Fruit fly (Drosophila melanogaster) S2 (cell line): ENCODE measurements around the gene Acbp4.

Experiments used
- CG8478 ChIP-seq: fragments of >200 bp; optimal IDR thresholded peaks from 2 replicates; lab custom pipeline; 2018
- CTCF ChIP-seq, 2 experiments: fragments of >200 bp; optimal IDR thresholded peaks; 2 replicates each; lab custom pipeline; 2018

The Acbp4 gene

dm6 chr3L:7137613-7138189 lies 9.6 kb upstream of the Acbp4 start:
- no peak for TF ChIP-seq CTCF (optimal IDR thresholded peaks at IDR 0.05; lab: Kevin White, UChicago)
- TF ChIP-seq CG8478 (lab: Kevin White, UChicago), result no peak

- TF ChIP-seq CTCF (optimal IDR thresholded peaks at IDR 0.05; lab: Kevin White, UChicago) (no peak), CG8478 (lab: Kevin White, UChicago) (no peak)
These were observed 8.6 kb upstream of the Acbp4 start for dm6 chr3L:7136663-7137062.

- TF ChIP-seq CTCF (optimal IDR thresholded peaks at IDR 0.05; lab: Kevin White, UChicago), result no peak
- TF ChIP-seq CG8478 (lab: Kevin White, UChicago), result no peak
These were observed 6.8 kb upstream of the Acbp4 start for dm6 chr3L:7134818-7135217.

dm6 chr3L:7133699-7134655 lies 5.9 kb upstream of the Acbp4 start, which contains the start of gene melt:
TSS of gene melt (plus strand) at chr3L:7134516.
- TF ChIP-seq CG8478 (lab: Kevin White, UChicago) (no peak), CTCF (optimal IDR thresholded peaks at IDR 0.05; lab: Kevin White, UChicago) (no peak)

dm6 chr3L:7132593-7132992 lies 4.5 kb upstream of the Acbp4 start:
- no peak for TF ChIP-seq CG8478 (lab: Kevin White, UChicago)
- TF ChIP-seq CTCF (optimal IDR thresholded peaks at IDR 0.05; lab: Kevin White, UChicago), result no peak

- TF ChIP-seq CTCF (optimal IDR thresholded peaks at IDR 0.05; lab: Kevin White, UChicago), result no peak
- TF ChIP-seq CG8478 (lab: Kevin White, UChicago), result no peak
These were observed 3.5 kb upstream of the Acbp4 start, which contains the start of gene Acbp2 for dm6 chr3L:7131447-7131983. TSS of gene Acbp2 (plus strand) at chr3L:7131863.

dm6 chr3L:7130574-7130973 lies 2.5 kb upstream of the Acbp4 start, which contains the start of gene Acbp3:
TSS of gene Acbp3 (plus strand) at chr3L:7130874.
- TF ChIP-seq CTCF (optimal IDR thresholded peaks at IDR 0.05; lab: Kevin White, UChicago), result no peak
- no peak for TF ChIP-seq CG8478 (lab: Kevin White, UChicago)

dm6 chr3L:7125289-7125955 lies 2.6 kb downstream of the Acbp4 start, which contains the start of the genes msl-3 and BBS1:
TSS of gene msl-3 (minus strand) at chr3L:7125533.
TSS of gene BBS1 (plus strand) at chr3L:7125905.
- TF ChIP-seq CTCF (optimal IDR thresholded peaks at IDR 0.05; lab: Kevin White, UChicago), result no peak
- no peak for TF ChIP-seq CG8478 (lab: Kevin White, UChicago)

- TF ChIP-seq CTCF (optimal IDR thresholded peaks at IDR 0.05; lab: Kevin White, UChicago), result no peak
- TF ChIP-seq CG8478 (lab: Kevin White, UChicago), result no peak
These were observed 5.9 kb downstream of the Acbp4 start for dm6 chr3L:7122136-7122535.

- no peak for TF ChIP-seq CTCF (optimal IDR thresholded peaks at IDR 0.05; lab: Kevin White, UChicago)
- no peak for TF ChIP-seq CG8478 (lab: Kevin White, UChicago)
These were observed 12.1 kb downstream of the Acbp4 start for dm6 chr3L:7115944-7116343.

- no peak for TF ChIP-seq CG8478 (lab: Kevin White, UChicago)
- TF ChIP-seq CTCF (optimal IDR thresholded peaks at IDR 0.05; lab: Kevin White, UChicago), result no peak
These were observed 15.1 kb downstream of the Acbp4 start for dm6 chr3L:7113010-7113409.

dm6 chr3L:7105693-7106092 lies 22.4 kb downstream of the Acbp4 start:
- TF ChIP-seq CTCF (optimal IDR thresholded peaks at IDR 0.05; lab: Kevin White, UChicago) (no peak), CG8478 (lab: Kevin White, UChicago) (no peak)

dm6 chr3L:7104485-7104884 lies 23.6 kb downstream of the Acbp4 start:
- TF ChIP-seq CG8478 (lab: Kevin White, UChicago) (no peak), CTCF (optimal IDR thresholded peaks at IDR 0.05; lab: Kevin White, UChicago) (no peak)

dm6 chr3L:7103941-7104340 lies 24.1 kb downstream of the Acbp4 start:
- no peak for TF ChIP-seq CTCF (optimal IDR thresholded peaks at IDR 0.05; lab: Kevin White, UChicago)
- no peak for TF ChIP-seq CG8478 (lab: Kevin White, UChicago)
